Worm (Caenorhabditis elegans): ENCODE results near the gene T06C12.9.
"Not testable (repeated sequence)": the region's sequence is repeated elsewhere in the genome, so short reads cannot be mapped to it uniquely, and the experiment has no call there.

T06C12.9 gene

ce11 chrV:15865839-15866238, 20.0 kb downstream of the T06C12.9 start, which contains the start of gene srh-293:
Gene srh-293, plus strand, starts transcription at chrV:15866139.
- TF ChIP-seq hmg-1.1 (GFP tag; IDR thresholded peaks at IDR 0.05) (no peak), lin-38 (GFP tag; IDR thresholded peaks at IDR 0.05) (no peak), duxl-1 (tag; optimal IDR thresholded peaks at IDR 0.05; ENCODE audit: poor library complexity) (no peak), daf-19 (GFP tag; conservative IDR thresholded peaks at IDR 0.05) (no peak), unc-62 (GFP tag; optimal IDR thresholded peaks at IDR 0.05 in 1 of 2) (no peak), unc-62 (tag; optimal IDR thresholded peaks at IDR 0.05) (no peak), nhr-111 (GFP tag; optimal IDR thresholded peaks at IDR 0.05) (no peak), saeg-2 (GFP tag; IDR thresholded peaks at IDR 0.05) (no peak), snpc-1.2 (GFP tag; IDR thresholded peaks at IDR 0.05) (no peak), daf-12 (tag; optimal IDR thresholded peaks at IDR 0.05) (no peak), dmd-9 (GFP tag; IDR thresholded peaks at IDR 0.05) (no peak), F49E8.2 (tag; optimal IDR thresholded peaks at IDR 0.05; ENCODE audit: borderline replicate concordance) (no peak), unc-130 (GFP tag; optimal IDR thresholded peaks at IDR 0.05) (no peak), nhr-48 (tag; optimal IDR thresholded peaks at IDR 0.05) (no peak), spr-3 (GFP tag; optimal IDR thresholded peaks at IDR 0.05) (no peak), ztf-11 (tag; optimal IDR thresholded peaks at IDR 0.05) (no peak), aha-1 (tag) (no peak), T20F7.1 (GFP tag; optimal IDR thresholded peaks at IDR 0.05) (no peak), lim-7 (GFP tag; IDR thresholded peaks at IDR 0.05) (no peak), sdz-12 (GFP tag; optimal IDR thresholded peaks at IDR 0.05) (no peak)

- TF ChIP-seq hmg-1.1 (GFP tag; IDR thresholded peaks at IDR 0.05) = no peak
- peak; percentile 46 for TF ChIP-seq aha-1 (tag)
Observed at ce11 chrV:15863042-15863441, 22.8 kb downstream of the T06C12.9 start, which contains the start of gene srh-299. Gene srh-299, plus strand, starts transcription at chrV:15863342.

ce11 chrV:15862599-15862998, 23.3 kb downstream of the T06C12.9 start, which contains the start of gene srz-12:
Gene srz-12, minus strand, starts transcription at chrV:15862699.
- TF ChIP-seq egl-27 (tag; optimal IDR thresholded peaks at IDR 0.05) (no peak), D1046.2 (GFP tag; IDR thresholded peaks at IDR 0.05) (no peak), gei-8 (GFP tag; optimal IDR thresholded peaks at IDR 0.05) (no peak), nhr-42 (GFP tag; IDR thresholded peaks at IDR 0.05) (no peak), fos-1 (tag; optimal IDR thresholded peaks at IDR 0.05) (no peak), nhr-28 (tag; optimal IDR thresholded peaks at IDR 0.05) (no peak), R02D3.7 (tag; optimal IDR thresholded peaks at IDR 0.05) (no peak), hif-1 (tag; optimal IDR thresholded peaks at IDR 0.05) (no peak), nhr-41 (GFP tag; IDR thresholded peaks at IDR 0.05) (no peak), lsy-2 (tag; optimal IDR thresholded peaks at IDR 0.05) (no peak), madf-9 (GFP tag; conservative IDR thresholded peaks at IDR 0.05) (no peak)

ce11 chrV:15858292-15858691, 27.6 kb downstream of the T06C12.9 start, which contains the start of gene srh-148:
Gene srh-148, minus strand, starts transcription at chrV:15858392.
- TF ChIP-seq mxl-3 (GFP tag; optimal IDR thresholded peaks at IDR 0.05) = no peak
- no peak for TF ChIP-seq ctbp-1 (GFP tag; IDR thresholded peaks at IDR 0.05)
- TF ChIP-seq daf-19 (GFP tag; conservative IDR thresholded peaks at IDR 0.05) = no peak
- TF ChIP-seq unc-130 (GFP tag; optimal IDR thresholded peaks at IDR 0.05) = no peak

ce11 chrV:15850276-15850811, 35.5 kb downstream of the T06C12.9 start, which contains the start of gene srh-147:
Gene srh-147, minus strand, starts transcription at chrV:15850326.
- peak in 1 of 2 experiments; percentile 48 for TF ChIP-seq unc-62 (GFP tag; optimal IDR thresholded peaks at IDR 0.05 in 1 of 2)
- TF ChIP-seq unc-62 (tag; optimal IDR thresholded peaks at IDR 0.05) = not testable (repeated sequence)

Data from whole organism, L4 larva.